Worm (Caenorhabditis elegans): ENCODE results near the gene clec-257.

DNA sequence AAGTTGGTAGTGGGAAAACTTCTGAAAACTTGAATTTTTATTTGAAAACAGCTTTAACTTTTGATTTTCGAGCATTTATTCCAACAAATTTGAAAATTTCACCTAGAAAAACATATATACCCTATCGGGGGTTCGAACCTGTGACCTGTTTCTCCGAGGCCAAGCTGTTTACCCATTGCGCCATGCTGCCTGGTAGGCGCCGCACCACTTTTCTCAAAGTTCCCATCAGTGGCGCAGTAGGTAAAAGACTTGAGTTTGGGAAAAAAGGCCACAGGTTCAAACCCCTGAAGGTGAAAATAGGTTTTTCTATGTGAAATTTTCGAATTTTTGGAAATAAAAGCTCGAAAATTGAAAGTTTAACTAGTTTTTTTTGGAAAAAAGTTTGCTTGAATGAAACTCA is 7.7 kb downstream of the clec-257 start:
- TF ChIP-seq F26F4.8 (GFP tag; conservative IDR thresholded peaks at IDR 0.05) (no peak), daf-16 (GFP tag; optimal IDR thresholded peaks at IDR 0.05) (no peak), daf-16 (tag; optimal IDR thresholded peaks at IDR 0.05) (no peak), nhr-11 (tag; optimal IDR thresholded peaks at IDR 0.05) (no peak), fkh-10 (GFP tag; optimal IDR thresholded peaks at IDR 0.05) (no peak), nhr-25 (tag; optimal IDR thresholded peaks at IDR 0.05; ENCODE audit: borderline replicate concordance, insufficient read depth) (no peak)

Data from whole organism, L4 larva.